Worm (Caenorhabditis elegans) whole organism, midembryonic: Measurements from ENCODE around the gene F59C12.4.
A peak's percentile ranks its signal among the peaks of the same experiment; 100 is the strongest.

Experiments used
- T22C8.4 ChIP-seq: fragments of 200-800 bp; sonication (Bioruptor generic); IDR thresholded peaks from 2 replicates; pipeline ENCODE4 v1.3.6; 2022; ENCODE audit warnings: missing genetic modification characterization, missing compliant biosample characterization
- cog-1 ChIP-seq: sonication (generic microtip); optimal IDR thresholded peaks from 2 replicates; lab custom pipeline; 2016; ENCODE audit warnings: missing genetic modification characterization, missing compliant biosample characterization
- flt-1 ChIP-seq: fragments of 200-800 bp; sonication (Bioruptor generic); IDR thresholded peaks from 2 replicates; pipeline ENCODE4 v1.3.6; 2022; ENCODE audit warnings: missing genetic modification characterization, missing compliant biosample characterization
- klf-2 ChIP-seq: fragments of 200-800 bp; sonication (Bioruptor generic); conservative IDR thresholded peaks from 2 replicates; pipeline ENCODE4 v1.3.6; 2022; ENCODE audit warnings: missing genetic modification reagents, missing genetic modification characterization, missing compliant biosample characterization
- med-1 ChIP-seq: sonication (generic microtip); optimal IDR thresholded peaks from 2 replicates; lab custom pipeline; 2017; ENCODE audit warnings: missing genetic modification characterization, mild to moderate bottlenecking, missing compliant biosample characterization, antibody characterized with exemption, missing genetic modification reagents; ENCODE audit not compliant: insufficient read depth
- ref-1 ChIP-seq: fragments of 200-800 bp; sonication (Bioruptor generic); conservative IDR thresholded peaks from 2 replicates; pipeline ENCODE4 v1.3.6; 2022; ENCODE audit warnings: missing genetic modification reagents, missing genetic modification characterization, missing compliant biosample characterization
- tab-1 ChIP-seq: fragments of 200-800 bp; sonication (Bioruptor generic); IDR thresholded peaks from 2 replicates; pipeline ENCODE4 v1.3.6; 2022; ENCODE audit warnings: missing genetic modification characterization, missing compliant biosample characterization
- ztf-23 ChIP-seq: fragments of 200-800 bp; sonication (Bioruptor generic); IDR thresholded peaks from 2 replicates; pipeline ENCODE4 v1.3.6; 2022; ENCODE audit warnings: missing genetic modification reagents, missing genetic modification characterization, missing compliant biosample characterization
- ztf-29 ChIP-seq: fragments of 200-800 bp; sonication (Bioruptor generic); IDR thresholded peaks from 2 replicates; pipeline ENCODE4 v1.3.6; 2022; ENCODE audit warnings: missing genetic modification reagents, missing genetic modification characterization, missing compliant biosample characterization

The F59C12.4 gene

DNA sequence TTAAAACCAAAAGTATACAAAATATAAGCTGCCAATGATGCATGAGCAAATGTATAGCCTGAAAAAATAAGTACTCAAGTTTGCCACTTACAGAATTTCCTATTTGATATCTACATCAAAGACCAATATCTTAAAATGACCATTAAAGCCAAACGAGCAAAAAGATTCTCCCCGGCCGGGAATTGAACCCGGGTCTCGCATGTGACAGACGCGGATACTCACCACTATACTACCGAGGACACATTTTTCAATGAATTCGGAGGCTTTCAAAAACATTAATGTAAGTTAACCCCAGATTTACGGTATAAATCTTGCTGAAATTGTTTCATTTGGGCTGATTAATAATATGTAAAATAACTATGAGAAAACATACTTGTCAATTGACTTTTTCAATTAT lies 15.7 kb upstream of the F59C12.4 start:
- TF ChIP-seq tab-1 (GFP tag; lab: Robert Waterston, UW) (no peak), flt-1 (GFP tag; lab: Robert Waterston, UW) (0 out of 2 replicates have a peak, but pooled peaks have one; percentile 43)

DNA sequence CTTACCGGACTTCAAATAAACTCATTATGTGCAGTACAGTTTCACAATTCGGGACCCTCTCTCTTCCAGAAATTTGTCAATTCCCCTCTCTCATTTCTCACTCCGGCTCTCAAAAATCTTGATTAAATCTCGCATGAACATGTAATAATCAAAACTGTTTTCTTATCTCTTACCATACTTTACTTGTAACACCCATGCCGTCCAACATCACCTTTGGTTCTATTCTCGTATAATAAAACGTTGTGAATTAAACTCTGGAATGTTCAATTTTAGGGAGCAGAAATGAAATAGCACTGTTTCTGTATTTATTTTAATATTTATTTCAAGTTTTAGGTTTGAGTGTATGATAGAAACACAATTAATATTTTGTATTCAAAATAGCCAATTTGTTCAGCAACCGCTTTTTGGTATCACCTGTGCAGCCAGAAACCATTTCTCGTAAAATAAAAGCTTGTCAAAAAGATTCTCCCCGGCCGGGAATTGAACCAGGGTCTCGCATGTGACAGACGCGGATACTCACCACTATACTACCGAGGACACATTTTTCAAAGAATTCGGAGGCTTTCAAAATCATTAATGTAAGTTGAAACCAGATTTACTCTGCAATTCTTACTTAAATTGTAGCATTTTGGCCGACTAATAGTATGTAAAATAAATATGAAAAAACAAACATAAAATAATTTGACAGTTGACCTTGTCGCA lies 15.2 kb upstream of the F59C12.4 start:
- TF ChIP-seq ref-1 (GFP tag; lab: Robert Waterston, UW), result no peak
- TF ChIP-seq klf-2 (GFP tag; lab: Robert Waterston, UW), result no peak
- no peak for TF ChIP-seq ztf-29 (GFP tag; lab: Robert Waterston, UW)
- TF ChIP-seq ztf-23, result no peak
- no peak for TF ChIP-seq T22C8.4 (GFP tag; lab: Robert Waterston, UW)
- TF ChIP-seq tab-1 (GFP tag; lab: Robert Waterston, UW), result no peak
- no peak for TF ChIP-seq med-1 (GFP tag; lab: Kevin White, UChicago)

DNA sequence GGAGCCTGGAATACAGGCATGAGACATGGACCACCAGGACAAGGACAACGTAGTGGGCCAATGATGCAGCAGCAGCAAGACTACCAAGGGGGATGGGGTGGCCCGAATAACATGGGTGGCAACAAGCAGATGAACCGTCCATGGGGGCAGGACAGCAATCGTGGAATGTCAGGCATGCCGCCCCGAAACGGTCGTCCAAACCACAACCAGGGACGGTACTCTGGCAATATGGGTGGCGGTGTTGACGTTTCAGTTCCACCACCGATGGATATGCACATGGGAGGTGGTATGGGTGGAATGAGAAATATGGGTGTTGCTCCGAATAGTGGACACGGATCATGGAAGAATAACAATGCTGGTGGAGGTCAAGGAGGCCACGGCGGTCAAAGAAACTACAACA lies 11.7 kb upstream of the F59C12.4 start:
- no peak for TF ChIP-seq cog-1
- TF ChIP-seq ref-1 (GFP tag; lab: Robert Waterston, UW), result 0 out of 2 replicates have a peak, but pooled peaks have one; percentile 11

DNA sequence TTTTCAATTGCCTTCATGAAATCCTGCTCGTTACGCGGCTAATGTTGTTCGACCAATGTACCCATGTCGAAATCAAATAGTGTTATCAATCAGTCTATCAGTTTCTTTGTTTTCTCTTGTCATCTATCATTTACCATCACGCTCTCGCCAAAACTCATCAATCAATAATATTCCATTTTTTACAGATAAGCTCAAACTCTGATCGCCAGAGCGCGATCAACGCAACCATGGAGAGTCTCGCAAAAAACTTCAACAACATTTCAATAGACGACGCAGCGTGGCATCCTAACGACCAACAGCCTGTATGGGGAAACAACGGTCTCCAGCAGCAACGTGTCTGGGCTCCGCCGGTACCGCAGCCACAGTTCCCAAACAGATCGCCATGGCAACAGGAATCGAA lies 10.8 kb upstream of the F59C12.4 start, which contains the start of gene ain-1:
Gene ain-1 (plus strand): TSS at position 186 of the 400 bp plus-strand sequence.
- TF ChIP-seq T22C8.4 (GFP tag; lab: Robert Waterston, UW) (no peak), med-1 (GFP tag; lab: Kevin White, UChicago) (no peak), klf-2 (GFP tag; lab: Robert Waterston, UW) (no peak), tab-1 (GFP tag; lab: Robert Waterston, UW) (no peak), ref-1 (GFP tag; lab: Robert Waterston, UW) (no peak), ztf-23 (no peak), cog-1 (no peak), flt-1 (GFP tag; lab: Robert Waterston, UW) (no peak), ztf-29 (GFP tag; lab: Robert Waterston, UW) (no peak)

DNA sequence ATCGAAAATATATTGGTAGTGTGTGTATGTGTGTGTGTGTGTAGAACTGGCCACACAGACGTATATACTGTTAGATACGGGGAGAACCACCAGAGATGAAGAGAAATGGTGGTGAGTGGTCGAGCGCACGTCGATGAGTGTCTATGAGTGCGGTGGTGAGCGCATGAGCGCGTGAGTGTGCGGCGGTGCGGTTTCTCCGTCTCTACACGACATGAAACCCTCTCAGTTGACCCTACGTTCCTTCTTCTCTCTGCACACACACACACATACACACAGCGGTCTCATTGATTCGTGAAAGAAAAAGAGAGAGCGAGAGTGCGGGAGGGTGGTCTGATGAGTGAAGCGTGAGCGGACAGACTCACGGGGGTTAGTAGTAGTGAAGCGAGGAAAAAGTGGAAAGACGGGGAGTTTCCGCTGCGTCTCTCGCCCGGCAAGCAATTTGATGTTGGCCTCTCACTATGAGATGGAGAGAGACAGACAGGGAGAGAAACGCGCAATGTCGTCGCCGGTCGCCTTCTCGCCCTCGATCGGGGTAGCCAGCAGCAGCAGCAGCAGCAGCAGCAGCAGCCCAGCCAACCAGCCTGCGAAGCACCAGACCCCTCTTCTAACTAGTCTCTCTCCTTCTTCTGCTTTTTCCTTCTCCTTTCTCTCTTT lies 10.0 kb upstream of the F59C12.4 start:
- TF ChIP-seq tab-1 (GFP tag; lab: Robert Waterston, UW), result peak; percentile 72; the same call in 1 of the 2 replicates
- TF ChIP-seq flt-1 (GFP tag; lab: Robert Waterston, UW), result peak; percentile 76
- no peak for TF ChIP-seq T22C8.4 (GFP tag; lab: Robert Waterston, UW)
- no peak for TF ChIP-seq klf-2 (GFP tag; lab: Robert Waterston, UW)
- TF ChIP-seq cog-1, result peak; percentile 96
- no peak for TF ChIP-seq med-1 (GFP tag; lab: Kevin White, UChicago)
- no peak; the same call in 1 of the 2 replicates for TF ChIP-seq ztf-29 (GFP tag; lab: Robert Waterston, UW)
- TF ChIP-seq ref-1 (GFP tag; lab: Robert Waterston, UW), result peak; percentile 37
- no peak for TF ChIP-seq ztf-23

DNA sequence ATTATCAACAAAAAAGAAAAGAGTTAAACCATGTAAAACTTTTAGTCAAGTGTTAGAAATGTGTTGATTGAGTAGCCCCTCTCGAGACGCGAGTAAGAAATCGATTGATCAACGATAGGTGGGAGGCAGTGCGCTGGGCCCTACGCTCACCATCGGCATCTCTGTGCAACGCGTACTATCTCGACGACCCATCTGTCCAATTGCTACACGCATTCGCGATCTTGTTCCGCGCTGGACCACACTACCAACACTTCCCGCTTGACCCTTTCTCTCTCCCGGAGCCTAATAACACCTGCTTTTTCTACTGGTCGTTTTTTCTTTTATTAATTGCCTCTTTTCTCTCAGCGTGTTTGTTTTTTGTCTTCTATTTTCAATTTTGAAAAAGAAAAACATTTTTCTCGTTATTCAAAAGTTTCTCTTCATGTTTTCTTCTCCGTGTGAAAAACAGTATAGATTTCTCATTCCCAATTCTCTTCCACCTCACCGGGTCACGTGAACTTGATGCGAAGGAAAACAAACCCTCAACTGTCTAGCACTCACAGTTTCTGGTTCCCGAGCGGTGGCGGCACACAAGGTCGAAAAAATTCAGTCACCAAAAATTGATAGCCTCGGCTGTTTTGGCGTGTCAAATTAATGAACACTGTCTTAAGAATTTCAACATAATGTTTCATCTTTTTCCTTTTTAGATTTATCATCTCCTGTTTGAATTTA lies 9.1 kb upstream of the F59C12.4 start:
- peak; percentile 72 for TF ChIP-seq T22C8.4 (GFP tag; lab: Robert Waterston, UW)
- 0 out of 2 replicates have a peak, but pooled peaks have one; percentile 21 for TF ChIP-seq ztf-23
- TF ChIP-seq tab-1 (GFP tag; lab: Robert Waterston, UW), result no peak

DNA sequence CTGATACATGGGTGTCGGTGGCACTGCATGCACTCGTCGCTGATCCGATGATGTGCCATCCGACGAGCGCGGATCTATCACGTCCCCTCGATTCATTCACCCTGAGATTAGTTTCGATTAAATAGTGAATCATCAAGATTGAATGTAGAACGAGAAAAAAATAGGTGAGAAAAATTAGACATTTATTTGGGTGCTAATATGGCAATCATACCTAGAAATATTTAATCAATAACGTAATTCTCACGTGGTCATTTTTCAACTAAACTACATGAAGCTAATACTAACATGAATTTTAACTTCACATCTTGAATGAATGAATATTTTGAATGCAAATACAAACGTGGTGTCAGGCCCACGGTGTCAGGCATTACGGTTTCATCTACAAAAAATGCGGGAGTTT lies 7.0 kb upstream of the F59C12.4 start, which contains the start of gene F59C12.3:
Gene F59C12.3 (minus strand): TSS at position 101 of the 400 bp plus-strand sequence.
- TF ChIP-seq flt-1 (GFP tag; lab: Robert Waterston, UW) (no peak), ztf-23 (no peak), cog-1 (no peak), tab-1 (GFP tag; lab: Robert Waterston, UW) (no peak), med-1 (GFP tag; lab: Kevin White, UChicago) (no peak), klf-2 (GFP tag; lab: Robert Waterston, UW) (no peak), T22C8.4 (GFP tag; lab: Robert Waterston, UW) (no peak), ztf-29 (GFP tag; lab: Robert Waterston, UW) (no peak), ref-1 (GFP tag; lab: Robert Waterston, UW) (no peak)

DNA sequence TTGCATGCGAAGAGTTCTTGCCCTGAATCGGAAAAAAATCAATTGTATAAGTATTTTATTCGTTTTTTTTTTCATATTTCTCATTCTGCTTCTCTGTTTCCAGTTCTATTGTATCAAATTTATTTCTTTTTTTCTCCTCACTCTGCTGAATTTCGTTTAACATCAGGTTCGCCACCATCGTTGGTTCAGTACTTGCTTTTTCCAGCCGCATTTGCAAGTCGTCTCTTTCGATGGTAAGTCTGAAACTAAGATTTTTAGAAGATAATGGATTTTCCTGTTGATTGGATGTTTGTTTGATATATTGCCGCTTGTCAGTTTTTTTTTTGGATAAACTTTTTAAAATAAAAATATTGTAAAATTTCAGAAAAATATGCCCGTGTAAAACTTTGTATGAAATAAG lies 4.7 kb upstream of the F59C12.4 start:
- no peak for TF ChIP-seq cog-1
- TF ChIP-seq tab-1 (GFP tag; lab: Robert Waterston, UW), result no peak
- no peak for TF ChIP-seq ztf-29 (GFP tag; lab: Robert Waterston, UW)
- TF ChIP-seq T22C8.4 (GFP tag; lab: Robert Waterston, UW), result no peak
- TF ChIP-seq flt-1 (GFP tag; lab: Robert Waterston, UW), result no peak
- no peak for TF ChIP-seq ref-1 (GFP tag; lab: Robert Waterston, UW)
- TF ChIP-seq med-1 (GFP tag; lab: Kevin White, UChicago), result no peak
- no peak for TF ChIP-seq klf-2 (GFP tag; lab: Robert Waterston, UW)
- TF ChIP-seq ztf-23, result no peak

DNA sequence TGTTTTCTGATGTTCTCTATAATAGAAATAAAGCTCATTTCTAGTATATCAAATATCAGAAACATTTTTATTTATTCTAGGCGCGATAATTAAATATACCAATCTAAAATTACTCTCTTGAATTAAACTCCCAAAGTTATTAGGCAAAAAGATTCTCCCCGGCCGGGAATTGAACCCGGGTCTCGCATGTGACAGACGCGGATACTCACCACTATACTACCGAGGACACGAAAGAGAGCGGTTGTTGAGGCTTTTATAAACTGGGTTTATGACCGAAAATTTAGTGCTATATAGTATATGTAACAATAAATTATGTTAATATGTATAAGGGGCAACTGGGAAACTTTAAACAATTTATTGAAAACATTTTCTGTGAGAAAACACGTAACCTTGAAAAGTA lies 2.1 kb upstream of the F59C12.4 start:
- TF ChIP-seq tab-1 (GFP tag; lab: Robert Waterston, UW), result peak; percentile 77
- peak; percentile 84 for TF ChIP-seq flt-1 (GFP tag; lab: Robert Waterston, UW)
- peak; percentile 78; the same call in 1 of the 2 replicates for TF ChIP-seq klf-2 (GFP tag; lab: Robert Waterston, UW)
- peak; percentile 39 for TF ChIP-seq cog-1
- TF ChIP-seq med-1 (GFP tag; lab: Kevin White, UChicago), result peak; percentile 50
- peak; percentile 89 for TF ChIP-seq ztf-23
- peak; percentile 77 for TF ChIP-seq ztf-29 (GFP tag; lab: Robert Waterston, UW)
- peak; percentile 59 for TF ChIP-seq ref-1 (GFP tag; lab: Robert Waterston, UW)
- TF ChIP-seq T22C8.4 (GFP tag; lab: Robert Waterston, UW), result peak; percentile 51; the same call in 1 of the 2 replicates
